Fruit fly (Drosophila melanogaster) whole organism, adult: ENCODE measurements around the gene ChT.

Experiments used
- CG11617 ChIP-seq: fragments of 200-800 bp; sonication (Bioruptor generic); optimal IDR thresholded peaks from 2 replicates; lab custom pipeline; 2017; ENCODE audit warnings: mild to moderate bottlenecking, missing biosample characterization, missing genetic modification reagents, missing genetic modification characterization
- CG12768 ChIP-seq: fragments of 200-800 bp; sonication (Bioruptor generic); optimal IDR thresholded peaks from 2 replicates; lab custom pipeline; 2017; ENCODE audit warnings: missing biosample characterization, missing genetic modification characterization, mild to moderate bottlenecking, moderate library complexity, missing genetic modification reagents
- CG14711 ChIP-seq: fragments of 200-800 bp; sonication (Bioruptor generic); optimal IDR thresholded peaks from 2 replicates; lab custom pipeline; 2018; ENCODE audit warnings: missing biosample characterization, mild to moderate bottlenecking, missing genetic modification characterization, moderate library complexity
- CG1620 ChIP-seq: fragments of 200-800 bp; sonication (Bioruptor generic); optimal IDR thresholded peaks from 2 replicates; lab custom pipeline; 2016; ENCODE audit warnings: missing biosample characterization, missing genetic modification characterization
- CG33017 ChIP-seq: fragments of 200-800 bp; sonication (Bioruptor generic); optimal IDR thresholded peaks from 2 replicates; lab custom pipeline; 2018; ENCODE audit warnings: missing biosample characterization, mild to moderate bottlenecking, missing genetic modification characterization, moderate library complexity
- CG5204 ChIP-seq: fragments of 200-800 bp; sonication (Bioruptor generic); optimal IDR thresholded peaks from 2 replicates; lab custom pipeline; 2016; ENCODE audit warnings: missing biosample characterization, missing genetic modification characterization
- CG7045 ChIP-seq: fragments of 200-800 bp; sonication (Bioruptor generic); optimal IDR thresholded peaks from 2 replicates; lab custom pipeline; 2017; ENCODE audit warnings: missing biosample characterization, mild to moderate bottlenecking, missing genetic modification characterization
- CG7101 ChIP-seq: fragments of 200-800 bp; sonication (Bioruptor generic); optimal IDR thresholded peaks from 2 replicates; lab custom pipeline; 2018; ENCODE audit warnings: missing biosample characterization, mild to moderate bottlenecking, missing genetic modification characterization, moderate library complexity
- Clk ChIP-seq: fragments of 200-800 bp; sonication (Bioruptor generic); optimal IDR thresholded peaks from 2 replicates; lab custom pipeline; 2017; ENCODE audit warnings: missing biosample characterization, missing genetic modification characterization
- Crg-1 ChIP-seq: fragments of 200-800 bp; sonication (Bioruptor generic); optimal IDR thresholded peaks from 2 replicates; lab custom pipeline; 2016; ENCODE audit warnings: missing biosample characterization, missing genetic modification characterization
- Hr96 ChIP-seq: fragments of 200-800 bp; sonication (Bioruptor generic); optimal IDR thresholded peaks from 2 replicates; lab custom pipeline; 2016; ENCODE audit warnings: missing biosample characterization, missing genetic modification characterization
- Mnt ChIP-seq: fragments of 200-800 bp; sonication (Bioruptor generic); optimal IDR thresholded peaks from 2 replicates; lab custom pipeline; 2016; ENCODE audit warnings: missing biosample characterization, mild to moderate bottlenecking, missing genetic modification characterization
- bab1 ChIP-seq: fragments of 200-800 bp; sonication (Bioruptor generic); optimal IDR thresholded peaks from 3 replicates; lab custom pipeline; 2019; ENCODE audit warnings: missing biosample characterization, mild to moderate bottlenecking, missing genetic modification characterization, moderate library complexity
- cic ChIP-seq: fragments of 200-800 bp; sonication (Bioruptor generic); optimal IDR thresholded peaks from 2 replicates; lab custom pipeline; 2017; ENCODE audit warnings: missing biosample characterization, mild to moderate bottlenecking, missing genetic modification characterization, moderate library complexity
- cnc ChIP-seq, 2 experiments: fragments of >200 bp; optimal IDR thresholded peaks; 2 replicates each; lab custom pipeline; 2017
- kay ChIP-seq: fragments of 200-800 bp; sonication (Bioruptor generic); peaks from one replicate; lab custom pipeline; 2016; ENCODE audit warnings: missing biosample characterization, missing genetic modification characterization, borderline replicate concordance
- ovo ChIP-seq: fragments of 200-800 bp; sonication (Bioruptor generic); optimal IDR thresholded peaks from 2 replicates; lab custom pipeline; 2016; ENCODE audit warnings: missing biosample characterization, missing genetic modification characterization
- pad ChIP-seq: fragments of 200-800 bp; sonication (Bioruptor generic); optimal IDR thresholded peaks from 3 replicates; lab custom pipeline; 2017; ENCODE audit warnings: missing biosample characterization, missing genetic modification characterization, mild to moderate bottlenecking, moderate library complexity, missing genetic modification reagents
- tj ChIP-seq: fragments of 200-800 bp; sonication (Bioruptor generic); optimal IDR thresholded peaks from 3 replicates; lab custom pipeline; 2017; ENCODE audit warnings: missing biosample characterization, mild to moderate bottlenecking, missing genetic modification characterization, moderate library complexity
- toe ChIP-seq: fragments of 200-800 bp; sonication (Bioruptor generic); optimal IDR thresholded peaks from 2 replicates; lab custom pipeline; 2016; ENCODE audit warnings: missing biosample characterization, missing genetic modification characterization

ChT gene

DNA sequence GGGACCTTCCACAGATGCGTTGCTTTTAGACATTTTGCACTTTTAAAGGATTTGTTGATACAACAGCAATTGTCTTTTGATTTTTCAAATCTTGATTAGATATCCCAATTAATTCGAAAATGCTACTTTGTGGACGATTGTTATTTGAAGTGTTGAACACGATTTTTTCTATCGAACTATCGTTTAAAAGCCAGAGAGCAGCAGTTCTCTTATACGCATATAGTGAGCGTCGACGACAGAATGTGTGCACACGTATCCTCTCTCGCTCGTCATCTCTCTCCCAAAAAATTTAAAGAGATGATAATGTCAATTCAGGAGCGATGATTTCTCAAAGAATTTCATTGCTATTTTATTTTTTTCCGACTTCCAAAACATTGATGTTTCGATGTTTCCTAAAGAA lies 42.1 kb downstream of the ChT start, which contains the start of gene CG34283:
Gene CG34283, minus strand, starts transcription at position 101 of the 400 bp plus-strand sequence.
- TF ChIP-seq CG11617 (GFP tag; lab: Kevin White, UChicago) (no peak), Hr96 (GFP tag; lab: Kevin White, UChicago) (no peak), CG1620 (GFP tag; lab: Kevin White, UChicago) (no peak), tj (no peak), Crg-1 (GFP tag; lab: Kevin White, UChicago) (no peak), CG12768 (GFP tag; lab: Kevin White, UChicago) (no peak)

DNA sequence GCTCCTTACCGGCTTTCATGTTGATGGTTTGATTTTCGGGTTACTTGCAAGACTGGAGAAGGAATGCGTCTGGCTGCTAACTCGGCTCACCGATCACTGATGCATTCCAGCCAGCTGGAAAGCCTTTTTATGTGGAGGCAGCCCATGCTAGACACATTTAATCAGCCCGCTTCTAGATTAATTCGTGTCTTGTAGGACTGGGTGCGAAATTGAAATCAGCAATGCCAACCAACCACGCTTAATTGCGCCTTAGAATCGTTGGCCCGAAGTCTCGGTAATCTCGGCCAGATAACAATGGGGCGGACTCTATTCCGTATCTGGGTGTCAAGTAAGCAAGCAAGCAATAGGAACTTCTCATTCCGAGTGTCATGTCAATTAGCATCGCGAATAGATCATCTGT lies 45.9 kb downstream of the ChT start, which contains the start of gene CG7714:
Gene CG7714, minus strand, starts transcription at position 101 of the 400 bp plus-strand sequence.
- TF ChIP-seq CG1620 (GFP tag; lab: Kevin White, UChicago) (no peak), toe (GFP tag; lab: Kevin White, UChicago) (no peak), CG7101 (tag; lab: Kevin White, UChicago) (no peak), Clk (GFP tag; lab: Kevin White, UChicago) (no peak), CG14711 (no peak), cic (GFP tag; lab: Kevin White, UChicago) (no peak), kay (GFP tag; lab: Kevin White, UChicago) (no peak), CG11617 (GFP tag; lab: Kevin White, UChicago) (no peak), tj (no peak), pad (GFP tag; lab: Kevin White, UChicago) (no peak), cnc (optimal IDR thresholded peaks at IDR 0.05; lab: Kevin White, UChicago) (no peak), Mnt (GFP tag; lab: Kevin White, UChicago) (no peak), CG5204 (GFP tag; lab: Kevin White, UChicago) (no peak), bab1 (GFP tag; lab: Kevin White, UChicago) (no peak), Crg-1 (GFP tag; lab: Kevin White, UChicago) (no peak)

- TF ChIP-seq Hr96 (GFP tag; lab: Kevin White, UChicago) (no peak), CG7045 (GFP tag; lab: Kevin White, UChicago) (no peak), CG5204 (GFP tag; lab: Kevin White, UChicago) (no peak), pad (GFP tag; lab: Kevin White, UChicago) (no peak), kay (GFP tag; lab: Kevin White, UChicago) (no peak), CG14711 (no peak), CG7101 (tag; lab: Kevin White, UChicago) (no peak), CG12768 (GFP tag; lab: Kevin White, UChicago) (no peak), cic (GFP tag; lab: Kevin White, UChicago) (no peak), tj (no peak)
Measured at dm6 chr3R:18728368-18728767, 48.0 kb downstream of the ChT start, which contains the start of gene CG7715. Gene CG7715, minus strand, starts transcription at chr3R:18728468.

dm6 chr3R:18731241-18731640 lies 50.8 kb downstream of the ChT start:
- no peak for TF ChIP-seq Crg-1 (GFP tag; lab: Kevin White, UChicago)
- TF ChIP-seq tj = no peak
- peak; percentile 91 for TF ChIP-seq pad (GFP tag; lab: Kevin White, UChicago)
- no peak for TF ChIP-seq cic (GFP tag; lab: Kevin White, UChicago)
- no peak for TF ChIP-seq CG5204 (GFP tag; lab: Kevin White, UChicago)
- TF ChIP-seq CG14711 = no peak

dm6 chr3R:18732381-18732780 lies 52.0 kb downstream of the ChT start, which contains the start of gene CG14302:
Gene CG14302, plus strand, starts transcription at chr3R:18732681.
- TF ChIP-seq kay (GFP tag; lab: Kevin White, UChicago) (no peak), cnc (optimal IDR thresholded peaks at IDR 0.05; lab: Kevin White, UChicago) (no peak), ovo (GFP tag; lab: Kevin White, UChicago) (no peak), cic (GFP tag; lab: Kevin White, UChicago) (no peak), tj (no peak), CG33017 (tag; lab: Kevin White, UChicago) (no peak), CG1620 (GFP tag; lab: Kevin White, UChicago) (no peak), Mnt (GFP tag; lab: Kevin White, UChicago) (no peak), Hr96 (GFP tag; lab: Kevin White, UChicago) (no peak)

- TF ChIP-seq Crg-1 (GFP tag; lab: Kevin White, UChicago) (no peak), tj (no peak), kay (GFP tag; lab: Kevin White, UChicago) (no peak), Clk (GFP tag; lab: Kevin White, UChicago) (no peak), CG33017 (tag; lab: Kevin White, UChicago) (no peak), bab1 (GFP tag; lab: Kevin White, UChicago) (no peak), toe (GFP tag; lab: Kevin White, UChicago) (no peak), CG7101 (tag; lab: Kevin White, UChicago) (no peak), Mnt (GFP tag; lab: Kevin White, UChicago) (no peak), cic (GFP tag; lab: Kevin White, UChicago) (no peak)
Measured at dm6 chr3R:18733580-18733979, 53.2 kb downstream of the ChT start.
